Fruit fly (Drosophila melanogaster) whole organism, embryonic: ENCODE data around the gene CG44385.

ENCODE experiments used
- BEAF-32 ChIP-seq: fragments of 200-800 bp; sonication (Bioruptor generic); optimal IDR thresholded peaks from 3 replicates; lab custom pipeline; 2017; ENCODE audit warnings: missing biosample characterization, missing genetic modification characterization, mild to moderate bottlenecking, moderate library complexity, missing genetic modification reagents
- CG10979 ChIP-seq: fragments of 200-800 bp; sonication (Bioruptor generic); optimal IDR thresholded peaks from 2 replicates; lab custom pipeline; 2018; ENCODE audit warnings: missing biosample characterization, mild to moderate bottlenecking, missing genetic modification characterization, moderate library complexity
- CG11696 ChIP-seq: fragments of 200-800 bp; sonication (Bioruptor generic); IDR thresholded peaks from 2 replicates; pipeline ENCODE4 v1.3.6; 2022; ENCODE audit warnings: missing biosample characterization, missing genetic modification characterization
- CG12155 ChIP-seq: fragments of 200-800 bp; sonication (Bioruptor generic); optimal IDR thresholded peaks from 3 replicates; lab custom pipeline; 2016; ENCODE audit warnings: missing biosample characterization, missing genetic modification characterization
- CG15479 ChIP-seq: fragments of 200-800 bp; sonication (Bioruptor generic); optimal IDR thresholded peaks from 3 replicates; lab custom pipeline; 2019; ENCODE audit warnings: missing biosample characterization, mild to moderate bottlenecking, missing genetic modification characterization, moderate library complexity
- CG16815 ChIP-seq: fragments of 200-800 bp; sonication (Bioruptor generic); optimal IDR thresholded peaks from 3 replicates; lab custom pipeline; 2017; ENCODE audit warnings: missing biosample characterization, mild to moderate bottlenecking, missing genetic modification characterization
- CG17359 ChIP-seq: fragments of 200-800 bp; sonication (Bioruptor generic); optimal IDR thresholded peaks from 3 replicates; lab custom pipeline; 2018; ENCODE audit warnings: missing biosample characterization, mild to moderate bottlenecking, missing genetic modification characterization, moderate library complexity
- CG17802 ChIP-seq: fragments of 200-800 bp; sonication (Bioruptor generic); optimal IDR thresholded peaks from 2 replicates; lab custom pipeline; 2018; ENCODE audit warnings: missing biosample characterization, mild to moderate bottlenecking, missing genetic modification characterization, moderate library complexity
- CG2199 ChIP-seq: fragments of 200-800 bp; sonication (Bioruptor generic); IDR thresholded peaks from 3 replicates; pipeline ENCODE4 v1.3.6; 2022; ENCODE audit warnings: missing biosample characterization, missing genetic modification characterization
- CG2202 ChIP-seq: fragments of 200-800 bp; sonication (Bioruptor generic); optimal IDR thresholded peaks from 2 replicates; lab custom pipeline; 2018; ENCODE audit warnings: missing biosample characterization, mild to moderate bottlenecking, missing genetic modification characterization
- CG32532 ChIP-seq: fragments of 200-800 bp; sonication (Bioruptor generic); IDR thresholded peaks from 2 replicates; pipeline ENCODE4 v1.3.6; 2022; ENCODE audit warnings: missing biosample characterization, missing genetic modification characterization
- CG4820 ChIP-seq: fragments of 200-800 bp; sonication (Bioruptor generic); optimal IDR thresholded peaks from 3 replicates; lab custom pipeline; 2016; ENCODE audit warnings: missing biosample characterization, missing genetic modification characterization
- CG7745 ChIP-seq: fragments of 200-800 bp; sonication (Bioruptor generic); optimal IDR thresholded peaks from 2 replicates; lab custom pipeline; 2018; ENCODE audit warnings: missing biosample characterization, mild to moderate bottlenecking, missing genetic modification characterization, moderate library complexity
- CG9215 ChIP-seq: fragments of 200-800 bp; sonication (Bioruptor generic); IDR thresholded peaks from 2 replicates; pipeline ENCODE4 v1.3.6; 2022; ENCODE audit warnings: missing biosample characterization, missing genetic modification characterization
- CG9797 ChIP-seq: fragments of 200-800 bp; sonication (Bioruptor generic); optimal IDR thresholded peaks from 3 replicates; lab custom pipeline; 2018; ENCODE audit warnings: missing biosample characterization, mild to moderate bottlenecking, missing genetic modification characterization
- CHES-1-like ChIP-seq: fragments of 200-800 bp; sonication (Bioruptor generic); optimal IDR thresholded peaks from 2 replicates; lab custom pipeline; 2016; ENCODE audit warnings: missing biosample characterization, missing genetic modification characterization
- Ets65A ChIP-seq: fragments of 200-800 bp; sonication (Bioruptor generic); peaks from one replicate; lab custom pipeline; 2016; ENCODE audit warnings: missing biosample characterization, missing genetic modification characterization
- Fer1 ChIP-seq: fragments of 200-800 bp; sonication (Bioruptor generic); optimal IDR thresholded peaks from 2 replicates; lab custom pipeline; 2017; ENCODE audit warnings: missing biosample characterization, mild to moderate bottlenecking, missing genetic modification characterization
- HLH54F ChIP-seq: fragments of 200-800 bp; sonication (Bioruptor generic); optimal IDR thresholded peaks from 3 replicates; lab custom pipeline; 2016; ENCODE audit warnings: missing biosample characterization, missing genetic modification characterization
- Hmx ChIP-seq: fragments of 200-800 bp; sonication (Bioruptor generic); optimal IDR thresholded peaks from 2 replicates; lab custom pipeline; 2016; ENCODE audit warnings: missing biosample characterization, missing genetic modification characterization
- Hr3 ChIP-seq: fragments of 200-800 bp; sonication (Bioruptor generic); optimal IDR thresholded peaks from 3 replicates; lab custom pipeline; 2016; ENCODE audit warnings: missing biosample characterization, missing genetic modification characterization
- MBD-R2 ChIP-seq: fragments of 200-800 bp; sonication (Bioruptor generic); IDR thresholded peaks from 2 replicates; pipeline ENCODE4 v1.3.6; 2022; ENCODE audit warnings: missing biosample characterization, missing genetic modification characterization
- Mad ChIP-seq: fragments of 200-800 bp; sonication (Bioruptor generic); optimal IDR thresholded peaks from 2 replicates; lab custom pipeline; 2016; ENCODE audit warnings: missing biosample characterization, missing genetic modification characterization
- NFAT ChIP-seq: fragments of 200-800 bp; sonication (Bioruptor generic); IDR thresholded peaks from 2 replicates; pipeline ENCODE4 v1.3.6; 2022; ENCODE audit warnings: missing biosample characterization, missing genetic modification characterization
- NK7.1 ChIP-seq: fragments of 200-800 bp; sonication (Bioruptor generic); optimal IDR thresholded peaks from 3 replicates; lab custom pipeline; 2016; ENCODE audit warnings: missing biosample characterization, missing genetic modification characterization
- Oaz ChIP-seq: fragments of 200-800 bp; sonication (Bioruptor generic); IDR thresholded peaks from 2 replicates; pipeline ENCODE4 v1.3.6; 2022; ENCODE audit warnings: missing biosample characterization, missing genetic modification characterization
- Optix ChIP-seq: fragments of 200-800 bp; sonication (Bioruptor generic); IDR thresholded peaks from 3 replicates; pipeline ENCODE4 v1.3.6; 2022; ENCODE audit warnings: missing biosample characterization, missing genetic modification characterization
- Sox100B ChIP-seq: fragments of 200-800 bp; sonication (Bioruptor generic); optimal IDR thresholded peaks from 3 replicates; lab custom pipeline; 2018; ENCODE audit warnings: missing biosample characterization, mild to moderate bottlenecking, missing genetic modification characterization
- Ssrp ChIP-seq: fragments of 200-800 bp; sonication (Bioruptor generic); optimal IDR thresholded peaks from 2 replicates; lab custom pipeline; 2018; ENCODE audit warnings: missing biosample characterization, mild to moderate bottlenecking, missing genetic modification characterization, moderate library complexity
- Xbp1 ChIP-seq: fragments of 200-800 bp; sonication (Bioruptor generic); optimal IDR thresholded peaks from 3 replicates; lab custom pipeline; 2016; ENCODE audit warnings: missing biosample characterization, mild to moderate bottlenecking, missing genetic modification characterization
- Xrp1 ChIP-seq: fragments of 200-800 bp; sonication (Bioruptor generic); IDR thresholded peaks from 2 replicates; pipeline ENCODE4 v1.3.6; 2022; ENCODE audit warnings: missing biosample characterization, missing genetic modification characterization
- amos ChIP-seq: fragments of 200-800 bp; sonication (Bioruptor generic); IDR thresholded peaks from 2 replicates; pipeline ENCODE4 v1.3.6; 2022; ENCODE audit warnings: missing biosample characterization, missing genetic modification characterization; ENCODE audit not compliant: partially characterized antibody
- aop ChIP-seq: fragments of 200-800 bp; sonication (Bioruptor generic); IDR thresholded peaks from 2 replicates; pipeline ENCODE4 v1.3.6; 2022; ENCODE audit warnings: missing biosample characterization, missing genetic modification characterization
- bsh ChIP-seq, 2 experiments: fragments of 200-800 bp; sonication (Bioruptor generic); optimal IDR thresholded peaks; 2 replicates each; lab custom pipeline; 2017 to 2018; ENCODE audit warnings: mild to moderate bottlenecking in 2 of 2, missing biosample characterization in 2 of 2, missing genetic modification characterization in 2 of 2, moderate library complexity in 1 of 2
- caup ChIP-seq: fragments of 200-800 bp; sonication (Bioruptor generic); optimal IDR thresholded peaks from 3 replicates; lab custom pipeline; 2017; ENCODE audit warnings: missing biosample characterization, mild to moderate bottlenecking, missing genetic modification characterization, moderate library complexity; ENCODE audit not compliant: severe bottlenecking
- dm ChIP-seq: fragments of 200-800 bp; sonication (Bioruptor generic); optimal IDR thresholded peaks from 3 replicates; lab custom pipeline; 2016; ENCODE audit warnings: missing biosample characterization, missing genetic modification characterization
- dysf ChIP-seq: fragments of 200-800 bp; sonication (Bioruptor generic); IDR thresholded peaks from 3 replicates; pipeline ENCODE4 v1.3.6; 2022; ENCODE audit warnings: missing biosample characterization, missing genetic modification characterization
- emc ChIP-seq: fragments of 200-800 bp; sonication (Bioruptor generic); optimal IDR thresholded peaks from 2 replicates; lab custom pipeline; 2016; ENCODE audit warnings: missing biosample characterization, missing genetic modification characterization
- ems ChIP-seq: fragments of 200-800 bp; sonication (Bioruptor generic); optimal IDR thresholded peaks from 3 replicates; lab custom pipeline; 2016; ENCODE audit warnings: missing biosample characterization, missing genetic modification characterization
- gt ChIP-seq: fragments of 200-800 bp; sonication (Bioruptor generic); IDR thresholded peaks from 2 replicates; pipeline ENCODE4 v1.3.6; 2022; ENCODE audit warnings: missing biosample characterization, missing genetic modification characterization
- klu ChIP-seq: fragments of 200-800 bp; sonication (Bioruptor generic); IDR thresholded peaks from 2 replicates; pipeline ENCODE4 v1.3.6; 2022; ENCODE audit warnings: missing biosample characterization, missing genetic modification characterization
- lilli ChIP-seq: fragments of 200-800 bp; sonication (Bioruptor generic); optimal IDR thresholded peaks from 3 replicates; lab custom pipeline; 2016; ENCODE audit warnings: missing biosample characterization, missing genetic modification characterization
- maf-S ChIP-seq: fragments of 200-800 bp; sonication (Bioruptor generic); optimal IDR thresholded peaks from 2 replicates; lab custom pipeline; 2016; ENCODE audit warnings: missing biosample characterization, missing genetic modification characterization
- mirr ChIP-seq: fragments of 200-800 bp; sonication (Bioruptor generic); optimal IDR thresholded peaks from 3 replicates; lab custom pipeline; 2018; ENCODE audit warnings: missing biosample characterization, mild to moderate bottlenecking, missing genetic modification characterization
- nom ChIP-seq: fragments of 200-800 bp; sonication (Bioruptor generic); optimal IDR thresholded peaks from 2 replicates; lab custom pipeline; 2017; ENCODE audit warnings: missing biosample characterization, missing genetic modification characterization, mild to moderate bottlenecking, moderate library complexity, missing genetic modification reagents
- pho ChIP-seq: fragments of 200-800 bp; sonication (Bioruptor generic); optimal IDR thresholded peaks from 2 replicates; lab custom pipeline; 2016; ENCODE audit warnings: missing biosample characterization, missing genetic modification characterization
- pita ChIP-seq: fragments of 200-800 bp; sonication (Bioruptor generic); optimal IDR thresholded peaks from 2 replicates; lab custom pipeline; 2017; ENCODE audit warnings: missing biosample characterization, mild to moderate bottlenecking, missing genetic modification characterization
- sd ChIP-seq: fragments of 200-800 bp; sonication (Bioruptor generic); optimal IDR thresholded peaks from 3 replicates; lab custom pipeline; 2018; ENCODE audit warnings: missing biosample characterization, mild to moderate bottlenecking, missing genetic modification characterization, moderate library complexity
- sisA ChIP-seq: fragments of 200-800 bp; sonication (Bioruptor generic); IDR thresholded peaks from 2 replicates; pipeline ENCODE4 v1.3.6; 2022; ENCODE audit warnings: missing biosample characterization, missing genetic modification characterization
- slbo ChIP-seq: fragments of 200-800 bp; sonication (Bioruptor generic); IDR thresholded peaks from 2 replicates; pipeline ENCODE4 v1.3.6; 2022; ENCODE audit warnings: missing biosample characterization, missing genetic modification characterization
- sob ChIP-seq: fragments of 200-800 bp; sonication (Bioruptor generic); IDR thresholded peaks from 2 replicates; pipeline ENCODE4 v1.3.6; 2022; ENCODE audit warnings: missing biosample characterization, missing genetic modification characterization
- tx ChIP-seq: fragments of 200-800 bp; sonication (Bioruptor generic); optimal IDR thresholded peaks from 2 replicates; lab custom pipeline; 2016; ENCODE audit warnings: missing biosample characterization, missing genetic modification characterization

The CG44385 gene

dm6 chrX:11149201-11149600 lies 17.0 kb upstream of the CG44385 start, which contains the start of gene Lint-1 (continued):
- TF ChIP-seq CG16815 (GFP tag; lab: Kevin White, UChicago) (no peak), dm (GFP tag; lab: Kevin White, UChicago) (peak; percentile 32), pita (no peak), tx (GFP tag; lab: Kevin White, UChicago) (no peak), CHES-1-like (GFP tag; lab: Kevin White, UChicago) (no peak), Xrp1 (GFP tag; lab: Robert Waterston, UW) (peak; percentile 28; the same call in 1 of the 2 replicates), aop (no peak), Ssrp (tag; lab: Kevin White, UChicago) (no peak), NK7.1 (GFP tag; lab: Kevin White, UChicago) (no peak), CG10979 (tag; lab: Kevin White, UChicago) (no peak), CG7745 (tag; lab: Kevin White, UChicago) (no peak), NFAT (0 out of 2 replicates have a peak, but pooled peaks have one; percentile 45), HLH54F (GFP tag; lab: Kevin White, UChicago) (peak; percentile 23), CG32532 (GFP tag; lab: Robert Waterston, UW) (no peak), klu (no peak), Hr3 (GFP tag; lab: Kevin White, UChicago) (no peak), sob (GFP tag; lab: Robert Waterston, UW) (0 out of 2 replicates have a peak, but pooled peaks have one; percentile 17), lilli (GFP tag; lab: Kevin White, UChicago) (peak; percentile 48), CG2202 (tag; lab: Kevin White, UChicago) (no peak), amos (GFP tag; lab: Robert Waterston, UW) (no peak), slbo (GFP tag; lab: Robert Waterston, UW) (peak; percentile 41; the same call in 1 of the 2 replicates), ems (GFP tag; lab: Kevin White, UChicago) (no peak), Ets65A (peak; percentile 64), sd (tag; lab: Kevin White, UChicago) (no peak), maf-S (GFP tag; lab: Kevin White, UChicago) (no peak), CG17802 (tag; lab: Kevin White, UChicago) (no peak), dysf (no peak), bsh (GFP tag; optimal IDR thresholded peaks at IDR 0.05; lab: Kevin White, UChicago) (no peak), Xbp1 (peak; percentile 49), CG9797 (no peak), caup (no peak), gt (GFP tag; lab: Robert Waterston, UW) (no peak), CG15479 (peak; percentile 39), nom (no peak), pho (no peak), CG4820 (GFP tag; lab: Kevin White, UChicago) (no peak), BEAF-32 (peak; percentile 37), Hmx (no peak), CG12155 (GFP tag; lab: Kevin White, UChicago) (no peak), CG9215 (GFP tag; lab: Robert Waterston, UW) (no peak), MBD-R2 (GFP tag; lab: Robert Waterston, UW) (peak; percentile 33; the same call in 1 of the 2 replicates), Fer1 (GFP tag; lab: Kevin White, UChicago) (no peak), Oaz (GFP tag; lab: Robert Waterston, UW) (no peak), sisA (peak; percentile 26; the same call in 1 of the 2 replicates), mirr (no peak), emc (GFP tag; lab: Kevin White, UChicago) (no peak), CG17359 (tag; lab: Kevin White, UChicago) (no peak), Sox100B (GFP tag; lab: Kevin White, UChicago) (no peak), Optix (0 out of 3 replicates have a peak, but pooled peaks have one; percentile 22), Mad (GFP tag; lab: Kevin White, UChicago) (peak; percentile 11), CG2199 (GFP tag; lab: Robert Waterston, UW) (no peak), CG11696 (GFP tag; lab: Robert Waterston, UW) (no peak)
